Worm (Caenorhabditis elegans) whole organism, L1 larva: ENCODE measurements around the gene F32D1.3.

Experiments
- C34B4.2 ChIP-seq: sonication (generic microtip); optimal IDR thresholded peaks from 2 replicates; lab custom pipeline; 2017; ENCODE audit warnings: mild to moderate bottlenecking, missing genetic modification characterization, missing compliant biosample characterization
- Y116A8C.19 ChIP-seq: sonication (generic microtip); optimal IDR thresholded peaks from 2 replicates; lab custom pipeline; 2016; ENCODE audit warnings: missing compliant biosample characterization, missing genetic modification characterization, borderline replicate concordance
- aha-1 ChIP-seq: fragments of 150-350 bp; optimal IDR thresholded peaks from 2 replicates; lab custom pipeline; 2014; ENCODE audit warnings: missing biosample characterization, missing genetic modification characterization
- ceh-63 ChIP-seq: fragments of 200-800 bp; sonication (Bioruptor generic); optimal IDR thresholded peaks from 2 replicates; lab custom pipeline; 2018; ENCODE audit warnings: mild to moderate bottlenecking, missing genetic modification characterization, missing compliant biosample characterization
- ceh-8 ChIP-seq: fragments of 200-800 bp; sonication (Bioruptor generic); optimal IDR thresholded peaks from 2 replicates; lab custom pipeline; 2018; ENCODE audit warnings: mild to moderate bottlenecking, missing genetic modification characterization, moderate library complexity, missing compliant biosample characterization
- ceh-88 ChIP-seq: fragments of 200-800 bp; sonication (Bioruptor generic); IDR thresholded peaks from 2 replicates; pipeline ENCODE4 v1.3.6; 2022; ENCODE audit warnings: missing genetic modification characterization, missing compliant biosample characterization
- ceh-90 ChIP-seq: sonication (generic microtip); optimal IDR thresholded peaks from 2 replicates; lab custom pipeline; 2016; ENCODE audit warnings: missing genetic modification characterization, missing compliant biosample characterization
- dpl-1 ChIP-seq, 3 experiments: fragments of 150-350 bp in 2 of 3; sonication (generic microtip) in 1 of 3; optimal IDR thresholded peaks; 2 replicates each; lab custom pipeline; 2014 to 2017; ENCODE audit warnings: missing biosample characterization in 3 of 3, missing genetic modification characterization in 3 of 3, missing genetic modification reagents in 3 of 3
- efl-1 ChIP-seq, 4 experiments: fragments of 150-350 bp; optimal IDR thresholded peaks in 3 of 4; peaks in 1 of 4; 1 replicate in 1 of 4; 2 replicates in 3 of 4; lab custom pipeline; 2014; ENCODE audit warnings: missing biosample characterization in 2 of 4, missing genetic modification characterization in 2 of 4, missing genetic modification reagents in 2 of 4
- efl-3 ChIP-seq: fragments of 200-800 bp; sonication (Bioruptor generic); optimal IDR thresholded peaks from 2 replicates; lab custom pipeline; 2018; ENCODE audit warnings: mild to moderate bottlenecking, missing genetic modification characterization, missing compliant biosample characterization
- egl-13 ChIP-seq: sonication (generic microtip); optimal IDR thresholded peaks from 2 replicates; lab custom pipeline; 2016; ENCODE audit warnings: missing genotype, missing genetic modification reagents, missing genetic modification characterization, missing compliant biosample characterization
- fkh-10 ChIP-seq: sonication (generic microtip); optimal IDR thresholded peaks from 2 replicates; lab custom pipeline; 2017; ENCODE audit warnings: missing biosample characterization, missing genetic modification reagents, missing genetic modification characterization
- fkh-8 ChIP-seq: sonication (generic microtip); optimal IDR thresholded peaks from 2 replicates; lab custom pipeline; 2016; ENCODE audit warnings: mild to moderate bottlenecking, missing genetic modification characterization, missing compliant biosample characterization
- fos-1 ChIP-seq: fragments of 150-350 bp; optimal IDR thresholded peaks from 2 replicates; lab custom pipeline; 2014; ENCODE audit warnings: missing biosample characterization, missing genetic modification characterization
- lsy-2 ChIP-seq, 2 experiments: fragments of 150-350 bp; optimal IDR thresholded peaks; 2 replicates each; lab custom pipeline; 2014; ENCODE audit warnings: missing biosample characterization in 2 of 2, missing genetic modification characterization in 2 of 2
- mdl-1 ChIP-seq, 2 experiments: fragments of 150-350 bp; optimal IDR thresholded peaks; 2 replicates each; lab custom pipeline; 2014 to 2017; ENCODE audit warnings: missing biosample characterization in 2 of 2, missing genetic modification characterization in 2 of 2, inconsistent platforms in 1 of 2
- nhr-11 ChIP-seq: fragments of 150-350 bp; optimal IDR thresholded peaks from 2 replicates; lab custom pipeline; 2014; ENCODE audit warnings: missing biosample characterization, missing genetic modification characterization
- nhr-12 ChIP-seq: sonication (generic microtip); optimal IDR thresholded peaks from 2 replicates; lab custom pipeline; 2017; ENCODE audit warnings: missing biosample characterization, missing genetic modification characterization
- nhr-47 ChIP-seq: sonication (generic microtip); optimal IDR thresholded peaks from 2 replicates; lab custom pipeline; 2016; ENCODE audit warnings: mild to moderate bottlenecking, missing genetic modification characterization, moderate library complexity, missing compliant biosample characterization
- nhr-76 ChIP-seq: sonication (generic microtip); optimal IDR thresholded peaks from 2 replicates; lab custom pipeline; 2017; ENCODE audit warnings: missing biosample characterization, missing genetic modification characterization
- nhr-85 ChIP-seq: sonication (generic microtip); peaks from one replicate; lab custom pipeline; 2016; ENCODE audit warnings: missing genetic modification characterization, inconsistent platforms, missing compliant biosample characterization
- pax-3 ChIP-seq: fragments of 200-800 bp; sonication (Bioruptor generic); optimal IDR thresholded peaks from 2 replicates; lab custom pipeline; 2018; ENCODE audit warnings: mild to moderate bottlenecking, missing genetic modification characterization, moderate library complexity, missing compliant biosample characterization
- swsn-7 ChIP-seq: sonication (generic microtip); optimal IDR thresholded peaks from 2 replicates; lab custom pipeline; 2016; ENCODE audit warnings: missing genetic modification characterization, missing compliant biosample characterization
- tbx-2 ChIP-seq: sonication (generic microtip); optimal IDR thresholded peaks from 2 replicates; lab custom pipeline; 2016; ENCODE audit warnings: missing genetic modification characterization, missing compliant biosample characterization
- unc-62 ChIP-seq: fragments of 150-350 bp; optimal IDR thresholded peaks from 2 replicates; lab custom pipeline; 2014; ENCODE audit warnings: missing biosample characterization, missing genetic modification reagents, missing genetic modification characterization
- unc-86 ChIP-seq: sonication (generic microtip); optimal IDR thresholded peaks from 2 replicates; lab custom pipeline; 2016; ENCODE audit warnings: missing genetic modification characterization, missing compliant biosample characterization
- unc-98 ChIP-seq: fragments of 200-800 bp; sonication (Bioruptor generic); IDR thresholded peaks from 2 replicates; pipeline ENCODE4 v1.3.6; 2022; ENCODE audit warnings: missing genetic modification characterization, missing compliant biosample characterization
- vab-15 ChIP-seq: sonication (generic microtip); optimal IDR thresholded peaks from 2 replicates; lab custom pipeline; 2017; ENCODE audit warnings: missing genotype, mild to moderate bottlenecking, missing genetic modification characterization, missing compliant biosample characterization
- zag-1 ChIP-seq: fragments of 150-350 bp; optimal IDR thresholded peaks from 2 replicates; lab custom pipeline; 2014; ENCODE audit warnings: missing biosample characterization, missing genetic modification characterization
- ztf-11 ChIP-seq, 2 experiments: sonication (generic microtip); optimal IDR thresholded peaks; 2 replicates each; lab custom pipeline; 2016 to 2017; ENCODE audit warnings: missing genetic modification characterization in 2 of 2, missing biosample characterization in 1 of 2, missing compliant biosample characterization in 1 of 2
- ztf-4 ChIP-seq: fragments of 150-350 bp; optimal IDR thresholded peaks from 2 replicates; lab custom pipeline; 2014; ENCODE audit warnings: missing biosample characterization, missing genetic modification characterization

The F32D1.3 gene

ce11 chrV:4400118-4400517 lies 38.7 kb upstream of the F32D1.3 start, which contains the start of gene F13A2.4 (continued):
- no peak for TF ChIP-seq nhr-76 (tag; lab: Kevin White, UChicago)
- no peak for TF ChIP-seq ceh-88 (GFP tag; lab: Robert Waterston, UW)
- no peak for TF ChIP-seq swsn-7 (tag; lab: Kevin White, UChicago)

- TF ChIP-seq lsy-2 (tag; optimal IDR thresholded peaks at IDR 0.05; lab: Kevin White, UChicago) (no peak), efl-1 (optimal IDR thresholded peaks at IDR 0.05; lab: Kevin White, UChicago) (no peak), efl-1 (GFP tag; optimal IDR thresholded peaks at IDR 0.05 in 1 of 2; lab: Kevin White, UChicago) (peak in 1 of 2 experiments; percentile 38)
Observed at ce11 chrV:4398884-4399283, 37.5 kb upstream of the F32D1.3 start.

ce11 chrV:4398127-4398526 lies 36.8 kb upstream of the F32D1.3 start:
- TF ChIP-seq ztf-11 (tag; optimal IDR thresholded peaks at IDR 0.05; lab: Kevin White, UChicago), result no peak
- TF ChIP-seq aha-1 (tag; lab: Kevin White, UChicago), result no peak
- no peak for TF ChIP-seq efl-1 (optimal IDR thresholded peaks at IDR 0.05; lab: Kevin White, UChicago)
- peak in 1 of 2 experiments; percentile 50 for TF ChIP-seq efl-1 (GFP tag; optimal IDR thresholded peaks at IDR 0.05 in 1 of 2; lab: Kevin White, UChicago)

- TF ChIP-seq ztf-4 (tag; lab: Kevin White, UChicago) (no peak), fkh-8 (tag; lab: Kevin White, UChicago) (no peak), ceh-63 (no peak), nhr-47 (no peak), vab-15 (tag; lab: Kevin White, UChicago) (no peak), unc-98 (GFP tag; lab: Robert Waterston, UW) (no peak), lsy-2 (tag; optimal IDR thresholded peaks at IDR 0.05; lab: Kevin White, UChicago) (no peak), tbx-2 (tag; lab: Kevin White, UChicago) (no peak), fos-1 (tag; lab: Kevin White, UChicago) (no peak)
Observed at ce11 chrV:4396257-4396656, 34.9 kb upstream of the F32D1.3 start, which contains the start of gene F13A2.3. Gene F13A2.3 (minus strand): TSS chrV:4396357.

ce11 chrV:4387916-4388315 lies 26.5 kb upstream of the F32D1.3 start:
- TF ChIP-seq ceh-90 (tag; lab: Kevin White, UChicago), result no peak
- no peak for TF ChIP-seq nhr-76 (tag; lab: Kevin White, UChicago)
- TF ChIP-seq swsn-7 (tag; lab: Kevin White, UChicago), result no peak
- TF ChIP-seq unc-98 (GFP tag; lab: Robert Waterston, UW), result no peak
- no peak for TF ChIP-seq dpl-1 (GFP tag; optimal IDR thresholded peaks at IDR 0.05; lab: Kevin White, UChicago)
- TF ChIP-seq nhr-85 (tag; lab: Kevin White, UChicago), result no peak
- TF ChIP-seq pax-3, result no peak
- no peak for TF ChIP-seq egl-13
- no peak for TF ChIP-seq vab-15 (tag; lab: Kevin White, UChicago)
- no peak for TF ChIP-seq Y116A8C.19 (tag; lab: Kevin White, UChicago)
- TF ChIP-seq efl-3 (GFP tag; lab: Kevin White, UChicago), result no peak
- no peak for TF ChIP-seq ceh-8
- TF ChIP-seq unc-86 (tag; lab: Kevin White, UChicago), result no peak

ce11 chrV:4387402-4387801 lies 26.0 kb upstream of the F32D1.3 start, which contains the start of gene F13A2.9:
Gene F13A2.9 (minus strand): TSS chrV:4387502.
- TF ChIP-seq fkh-8 (tag; lab: Kevin White, UChicago) (peak; percentile 8), ceh-8 (peak; percentile 74), ceh-90 (tag; lab: Kevin White, UChicago) (peak; percentile 27), zag-1 (tag; lab: Kevin White, UChicago) (no peak), unc-62 (GFP tag; lab: Kevin White, UChicago) (no peak), Y116A8C.19 (tag; lab: Kevin White, UChicago) (no peak), mdl-1 (tag; optimal IDR thresholded peaks at IDR 0.05; lab: Kevin White, UChicago) (no peak), nhr-12 (no peak), C34B4.2 (tag; lab: Kevin White, UChicago) (no peak), ztf-11 (tag; optimal IDR thresholded peaks at IDR 0.05; lab: Kevin White, UChicago) (no peak), fkh-10 (GFP tag; lab: Kevin White, UChicago) (no peak), nhr-11 (no peak)
